Worm (Caenorhabditis elegans): ENCODE measurements around the gene K09C4.4.
A peak's percentile ranks its signal among the peaks of the same experiment; 100 is the strongest.

Gene K09C4.4

DNA sequence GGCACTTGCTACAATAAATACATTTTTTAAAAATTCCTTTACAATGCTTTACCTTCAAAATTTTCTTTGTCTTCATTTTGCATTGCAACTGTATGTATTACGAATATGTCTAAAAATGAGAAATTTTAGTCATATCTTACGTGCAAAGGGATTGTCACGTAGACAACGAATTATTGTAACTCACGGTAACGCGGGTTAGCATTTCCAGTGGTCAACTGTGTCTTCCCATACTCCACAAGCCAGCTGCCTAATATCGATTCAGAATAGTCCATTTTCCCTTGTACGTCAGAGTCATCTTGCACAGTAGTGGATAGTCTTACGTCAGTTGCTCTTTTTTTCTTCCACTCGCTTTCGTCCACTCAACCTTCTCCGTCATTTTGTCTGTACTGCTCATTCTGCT is 26.7 kb upstream of the K09C4.4 start, which contains the start of gene fbxb-71:
Gene fbxb-71 (plus strand): TSS at position 301 of the 400 bp plus-strand sequence.
- TF ChIP-seq pha-4 (tag; optimal IDR thresholded peaks at IDR 0.05), result no peak
- no peak for TF ChIP-seq cnd-1 (tag; optimal IDR thresholded peaks at IDR 0.05)
- no peak for TF ChIP-seq bed-3 (GFP tag; optimal IDR thresholded peaks at IDR 0.05)
- TF ChIP-seq sem-2 (GFP tag; optimal IDR thresholded peaks at IDR 0.05), result no peak

DNA sequence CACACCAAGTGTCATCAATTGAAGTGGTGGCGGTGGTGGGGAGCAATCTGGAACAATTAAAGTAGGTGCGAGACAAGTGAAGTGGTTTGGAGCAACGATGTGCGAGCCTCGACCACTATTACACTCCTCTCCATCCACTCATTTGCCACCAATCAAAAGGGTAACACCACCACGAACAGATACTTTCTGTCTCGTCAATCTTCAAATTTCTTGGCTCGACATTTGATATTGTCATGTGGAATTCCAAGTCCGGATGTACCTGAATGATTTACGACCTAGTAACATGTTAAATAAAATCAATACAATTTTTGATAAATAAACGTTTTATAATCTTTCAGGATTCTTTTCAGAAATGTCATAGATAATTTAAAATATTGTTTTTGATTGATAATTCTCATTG is 18.5 kb upstream of the K09C4.4 start, which contains the start of gene sul-1:
Gene sul-1 (minus strand): TSS at position 101 of the 400 bp plus-strand sequence.
- TF ChIP-seq unc-62 (GFP tag; optimal IDR thresholded peaks at IDR 0.05), result peak; percentile 11
- peak; percentile 45 for TF ChIP-seq nhr-2 (tag; optimal IDR thresholded peaks at IDR 0.05)
- no peak for TF ChIP-seq M03D4.4 (tag; optimal IDR thresholded peaks at IDR 0.05)

DNA sequence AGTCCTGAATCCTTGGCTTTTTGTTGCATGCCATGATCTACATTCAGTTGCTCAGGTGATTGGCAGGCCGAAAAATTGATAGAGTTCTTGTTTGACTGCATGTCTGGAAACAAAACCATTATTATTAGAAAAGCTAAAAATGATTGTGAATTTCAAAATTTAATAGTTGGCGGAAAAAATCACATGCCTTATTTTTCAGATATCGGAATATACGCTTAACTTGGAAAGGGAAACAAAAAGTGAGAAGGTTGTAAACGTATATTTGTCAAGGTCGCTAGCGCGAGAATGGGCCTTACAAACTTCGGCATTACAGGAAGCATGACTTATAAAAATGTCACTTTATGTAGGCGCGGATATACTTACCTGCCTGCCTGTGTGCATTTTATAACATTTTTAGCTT is 17.6 kb upstream of the K09C4.4 start, which contains the start of gene K09C4.9:
Gene K09C4.9 (minus strand): TSS at position 101 of the 400 bp plus-strand sequence.
- TF ChIP-seq lin-13 (tag; optimal IDR thresholded peaks at IDR 0.05) (no peak), elt-1 (tag; optimal IDR thresholded peaks at IDR 0.05; ENCODE audit: borderline replicate concordance, insufficient read depth) (no peak), hlh-1 (tag; optimal IDR thresholded peaks at IDR 0.05) (no peak), elt-3 (tag; optimal IDR thresholded peaks at IDR 0.05) (no peak), ceh-43 (GFP tag; optimal IDR thresholded peaks at IDR 0.05) (no peak), nhr-12 (tag; optimal IDR thresholded peaks at IDR 0.05) (no peak), snpc-4 (tag; optimal IDR thresholded peaks at IDR 0.05) (no peak), zip-8 (tag; optimal IDR thresholded peaks at IDR 0.05) (no peak)

DNA sequence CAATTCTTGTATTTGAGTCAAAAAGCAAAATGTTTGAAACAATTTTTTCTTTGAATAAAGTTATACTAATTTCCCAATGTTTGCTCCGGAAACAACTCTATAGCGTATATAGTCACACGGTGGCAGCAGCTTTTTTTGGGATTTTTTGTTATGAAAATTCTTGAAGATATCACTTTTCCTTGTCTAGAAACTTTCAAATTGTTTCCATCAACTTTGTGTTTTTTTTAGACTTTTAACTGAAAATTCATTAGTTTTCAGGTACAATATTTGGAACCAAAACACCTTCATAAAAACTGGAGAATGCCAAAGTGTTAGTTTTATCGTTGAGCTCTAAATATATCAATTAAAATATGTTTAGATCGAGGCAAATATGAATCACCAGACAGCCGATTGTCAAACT is 16.7 kb upstream of the K09C4.4 start, which contains the start of gene K09C4.7:
Gene K09C4.7 (plus strand): TSS at position 301 of the 400 bp plus-strand sequence.
- no peak for TF ChIP-seq ceh-83 (GFP tag; optimal IDR thresholded peaks at IDR 0.05)
- no peak for TF ChIP-seq drap-1 (GFP tag; optimal IDR thresholded peaks at IDR 0.05)
- no peak for TF ChIP-seq nhr-76 (tag; optimal IDR thresholded peaks at IDR 0.05)
- no peak for TF ChIP-seq mab-5 (tag; optimal IDR thresholded peaks at IDR 0.05)
- no peak for TF ChIP-seq flh-1 (GFP tag; optimal IDR thresholded peaks at IDR 0.05)

DNA sequence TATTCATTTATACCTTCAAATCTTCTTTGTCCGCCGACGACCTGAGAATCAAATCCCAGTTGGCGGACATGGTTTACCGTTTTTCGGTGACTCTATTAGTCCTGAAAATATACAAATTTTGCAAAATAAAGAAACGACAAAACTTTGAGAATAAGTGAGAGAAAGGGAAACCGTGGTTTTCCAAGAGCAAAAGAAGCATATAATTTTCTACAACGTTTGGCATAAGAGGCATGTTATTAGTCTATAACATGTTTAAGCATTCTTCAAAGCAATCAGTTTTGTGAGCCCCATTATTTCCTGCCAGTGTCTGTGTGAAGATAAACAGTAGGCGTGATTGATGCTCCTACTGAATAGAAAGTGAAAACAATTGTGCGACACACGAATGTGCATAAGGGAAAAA is 9.2 kb upstream of the K09C4.4 start, which contains the start of gene K09C4.10:
Gene K09C4.10 (minus strand): TSS at position 101 of the 400 bp plus-strand sequence.
- TF ChIP-seq elt-3 (tag; optimal IDR thresholded peaks at IDR 0.05), result no peak
- no peak for TF ChIP-seq sem-2 (GFP tag; optimal IDR thresholded peaks at IDR 0.05)
- TF ChIP-seq lsy-2 (tag; optimal IDR thresholded peaks at IDR 0.05), result no peak
- TF ChIP-seq ceh-39 (tag; optimal IDR thresholded peaks at IDR 0.05), result no peak
- TF ChIP-seq snpc-4 (tag; optimal IDR thresholded peaks at IDR 0.05), result no peak
- no peak for TF ChIP-seq tbx-8 (GFP tag; optimal IDR thresholded peaks at IDR 0.05)
- no peak for TF ChIP-seq lin-13 (tag; optimal IDR thresholded peaks at IDR 0.05)
- TF ChIP-seq ztf-11 (tag; optimal IDR thresholded peaks at IDR 0.05), result no peak
- no peak for TF ChIP-seq zip-8 (tag; optimal IDR thresholded peaks at IDR 0.05)
- TF ChIP-seq nhr-76 (tag; optimal IDR thresholded peaks at IDR 0.05), result no peak
- no peak for TF ChIP-seq mep-1 (tag; optimal IDR thresholded peaks at IDR 0.05)
- TF ChIP-seq lin-32 (GFP tag; optimal IDR thresholded peaks at IDR 0.05), result no peak
- no peak for TF ChIP-seq ham-2 (GFP tag; optimal IDR thresholded peaks at IDR 0.05)

DNA sequence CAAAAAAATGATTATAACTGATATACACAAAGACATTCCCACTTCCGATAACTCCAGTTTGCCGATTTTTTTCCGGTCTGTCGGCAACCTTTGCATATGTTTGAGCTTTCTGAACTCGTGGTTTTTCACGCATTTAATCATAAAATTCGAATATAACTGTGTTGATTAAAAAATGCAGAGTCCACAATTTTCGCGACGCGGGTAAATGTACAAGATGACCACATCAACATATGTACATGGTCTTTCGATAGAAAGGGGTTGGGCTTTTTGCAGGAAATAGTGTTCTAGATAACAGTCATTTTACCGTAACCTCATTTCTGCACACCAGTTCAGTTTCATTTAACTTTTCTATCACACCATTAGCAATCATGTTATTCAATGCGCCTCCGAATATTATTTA is 7.0 kb upstream of the K09C4.4 start, which contains the start of gene K09C4.5:
Gene K09C4.5 (plus strand): TSS at position 326 of the 400 bp plus-strand sequence.
- TF ChIP-seq elt-3 (tag; optimal IDR thresholded peaks at IDR 0.05), result no peak
- no peak for TF ChIP-seq drap-1 (GFP tag; optimal IDR thresholded peaks at IDR 0.05)
- TF ChIP-seq nhr-76 (tag; optimal IDR thresholded peaks at IDR 0.05), result no peak
- TF ChIP-seq elt-1 (tag; optimal IDR thresholded peaks at IDR 0.05; ENCODE audit: borderline replicate concordance, insufficient read depth), result no peak
- TF ChIP-seq snpc-4 (tag; optimal IDR thresholded peaks at IDR 0.05), result no peak
- TF ChIP-seq ceh-83 (GFP tag; optimal IDR thresholded peaks at IDR 0.05), result no peak
- no peak for TF ChIP-seq hlh-1 (tag; optimal IDR thresholded peaks at IDR 0.05)
- TF ChIP-seq nhr-237 (tag; optimal IDR thresholded peaks at IDR 0.05), result no peak
- TF ChIP-seq blmp-1 (tag; optimal IDR thresholded peaks at IDR 0.05), result no peak
- no peak for TF ChIP-seq sptf-1 (tag; optimal IDR thresholded peaks at IDR 0.05)
- no peak for TF ChIP-seq flh-1 (GFP tag; optimal IDR thresholded peaks at IDR 0.05)
- TF ChIP-seq ces-1 (GFP tag; optimal IDR thresholded peaks at IDR 0.05), result no peak
- no peak for TF ChIP-seq unc-39 (tag; optimal IDR thresholded peaks at IDR 0.05)
- TF ChIP-seq mls-2 (tag; optimal IDR thresholded peaks at IDR 0.05), result no peak
- TF ChIP-seq pha-4 (tag; optimal IDR thresholded peaks at IDR 0.05), result no peak
- TF ChIP-seq cnd-1 (tag; optimal IDR thresholded peaks at IDR 0.05), result no peak

Data from whole organism, mixed stage, embryonic.